Worm (Caenorhabditis elegans) whole organism, mixed stage, embryonic: ENCODE data around the gene C33F10.8.

Experiments
- elt-1 ChIP-seq: sonication (generic microtip); optimal IDR thresholded peaks from 2 replicates; lab custom pipeline; 2017; ENCODE audit warnings: missing genetic modification characterization, mild to moderate bottlenecking, missing compliant biosample characterization, antibody characterized with exemption, moderate library complexity, borderline replicate concordance; ENCODE audit not compliant: insufficient read depth
- elt-3 ChIP-seq: fragments of 150-350 bp; optimal IDR thresholded peaks from 2 replicates; lab custom pipeline; 2014; ENCODE audit warnings: missing biosample characterization, missing genetic modification characterization
- hlh-1 ChIP-seq: fragments of 150-350 bp; optimal IDR thresholded peaks from 2 replicates; lab custom pipeline; 2014; ENCODE audit warnings: missing biosample characterization, missing genetic modification reagents, missing genetic modification characterization
- lin-13 ChIP-seq: fragments of 150-350 bp; optimal IDR thresholded peaks from 2 replicates; lab custom pipeline; 2014; ENCODE audit warnings: missing biosample characterization, missing genetic modification characterization
- lin-32 ChIP-seq: fragments of 200-800 bp; sonication (Bioruptor generic); optimal IDR thresholded peaks from 2 replicates; lab custom pipeline; 2018; ENCODE audit warnings: mild to moderate bottlenecking, missing genetic modification characterization, missing compliant biosample characterization
- lsy-2 ChIP-seq: fragments of 150-350 bp; optimal IDR thresholded peaks from 2 replicates; lab custom pipeline; 2014; ENCODE audit warnings: missing biosample characterization, missing genetic modification characterization
- nhr-237 ChIP-seq: fragments of 150-350 bp; optimal IDR thresholded peaks from 2 replicates; lab custom pipeline; 2014; ENCODE audit warnings: missing biosample characterization, missing genetic modification characterization
- nhr-76 ChIP-seq: sonication (generic microtip); optimal IDR thresholded peaks from 2 replicates; lab custom pipeline; 2017; ENCODE audit warnings: missing biosample characterization, missing genetic modification characterization
- pha-4 ChIP-seq: fragments of 150-350 bp; optimal IDR thresholded peaks from 2 replicates; lab custom pipeline; 2018; ENCODE audit warnings: missing biosample characterization, missing genetic modification reagents, missing genetic modification characterization
- tbx-8 ChIP-seq: fragments of 200-800 bp; sonication (Bioruptor generic); optimal IDR thresholded peaks from 2 replicates; lab custom pipeline; 2018; ENCODE audit warnings: mild to moderate bottlenecking, missing genetic modification characterization, moderate library complexity, missing compliant biosample characterization

DNA sequence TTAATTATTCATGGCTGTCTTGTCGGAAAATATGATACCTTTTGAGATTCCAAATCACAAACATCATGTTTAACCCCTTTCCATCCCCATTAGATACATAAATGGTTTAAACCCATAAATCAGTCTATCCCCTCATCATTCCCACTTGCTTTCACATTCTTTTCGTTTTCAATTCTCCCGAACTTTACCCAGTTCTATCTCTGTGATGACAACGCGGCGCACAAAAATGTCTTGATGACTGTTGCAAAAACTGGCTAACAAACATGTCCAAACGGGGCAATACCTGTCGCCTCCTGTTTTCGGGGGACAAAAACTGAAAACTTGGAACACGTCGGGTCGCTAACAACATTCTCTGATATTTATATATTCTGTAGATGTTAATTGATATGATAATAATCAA lies 41.0 kb upstream of the C33F10.8 start:
- TF ChIP-seq lin-32 (GFP tag; lab: Kevin White, UChicago) (no peak), elt-3 (tag; lab: Kevin White, UChicago) (no peak), elt-1 (no peak), tbx-8 (GFP tag; lab: Kevin White, UChicago) (no peak), nhr-237 (no peak), nhr-76 (tag; lab: Kevin White, UChicago) (no peak), lin-13 (tag; lab: Kevin White, UChicago) (no peak), lsy-2 (tag; lab: Kevin White, UChicago) (no peak), pha-4 (no peak), hlh-1 (tag; lab: Kevin White, UChicago) (no peak)
